Fruit fly (Drosophila melanogaster): ENCODE measurements around the gene Ubx.
A peak's percentile ranks its signal among the peaks of the same experiment; 100 is the strongest.

Ubx gene

dm6 chr3R:16751234-16751633 is 17.0 kb upstream of the Ubx start, which contains the start of gene CG31275:
CG31275 (minus strand) TSS chr3R:16751334.
- no peak for TF ChIP-seq bcd (GFP tag; optimal IDR thresholded peaks at IDR 0.05)
- TF ChIP-seq slp2 (GFP tag; optimal IDR thresholded peaks at IDR 0.05), result no peak
- no peak for TF ChIP-seq ap (GFP tag; IDR thresholded peaks at IDR 0.05)
- no peak for TF ChIP-seq odd (GFP tag; optimal IDR thresholded peaks at IDR 0.05)
- TF ChIP-seq CG10565 (GFP tag; optimal IDR thresholded peaks at IDR 0.05), result no peak
- no peak for TF ChIP-seq Dref (GFP tag; IDR thresholded peaks at IDR 0.05)
- TF ChIP-seq CG7372 (GFP tag; IDR thresholded peaks at IDR 0.05), result no peak
- no peak for TF ChIP-seq so (GFP tag; IDR thresholded peaks at IDR 0.05)
- no peak for TF ChIP-seq CG34376 (GFP tag; optimal IDR thresholded peaks at IDR 0.05)
- TF ChIP-seq CG9727 (GFP tag; optimal IDR thresholded peaks at IDR 0.05), result no peak
- no peak for TF ChIP-seq vfl (GFP tag; optimal IDR thresholded peaks at IDR 0.05)
- TF ChIP-seq Ssrp (tag; optimal IDR thresholded peaks at IDR 0.05), result no peak

dm6 chr3R:16750029-16750619 is 15.9 kb upstream of the Ubx start:
- TF ChIP-seq zen (tag; optimal IDR thresholded peaks at IDR 0.05) (peak; percentile 53), cg (GFP tag; optimal IDR thresholded peaks at IDR 0.05) (peak; percentile 37), seq (GFP tag; IDR thresholded peaks at IDR 0.05) (peak; percentile 76), Adf1 (GFP tag; IDR thresholded peaks at IDR 0.05) (no peak), fd102C (GFP tag; optimal IDR thresholded peaks at IDR 0.05) (no peak), CG13894 (tag; optimal IDR thresholded peaks at IDR 0.05) (no peak), CG9876 (GFP tag; optimal IDR thresholded peaks at IDR 0.05) (no peak), pros (GFP tag; optimal IDR thresholded peaks at IDR 0.05) (peak; percentile 91), CG15696 (tag; optimal IDR thresholded peaks at IDR 0.05) (no peak), Nf-YC (tag; optimal IDR thresholded peaks at IDR 0.05) (peak; percentile 55), phol (tag; optimal IDR thresholded peaks at IDR 0.05) (peak; percentile 57), Nf-YB (GFP tag; optimal IDR thresholded peaks at IDR 0.05) (peak; percentile 54), CG15479 (GFP tag; optimal IDR thresholded peaks at IDR 0.05) (peak; percentile 84), Hr51 (GFP tag; optimal IDR thresholded peaks at IDR 0.05) (peak in 1 of 2 experiments; percentile 3), kni (GFP tag; optimal IDR thresholded peaks at IDR 0.05) (peak; percentile 79), twi (tag; optimal IDR thresholded peaks at IDR 0.05) (peak; percentile 71), insv (GFP tag; optimal IDR thresholded peaks at IDR 0.05) (no peak), Kr (GFP tag; optimal IDR thresholded peaks at IDR 0.05) (peak; percentile 55), cad (GFP tag; optimal IDR thresholded peaks at IDR 0.05) (peak; percentile 69), abd-A (tag; optimal IDR thresholded peaks at IDR 0.05) (peak; percentile 98), oc (tag; optimal IDR thresholded peaks at IDR 0.05) (peak; percentile 28), D (optimal IDR thresholded peaks at IDR 0.05) (peak; percentile 37), D (GFP tag; optimal IDR thresholded peaks at IDR 0.05) (no peak), chm (GFP tag; IDR thresholded peaks at IDR 0.05) (peak; percentile 13; the same call in 1 of the 2 replicates)

- TF ChIP-seq en (GFP tag; optimal IDR thresholded peaks at IDR 0.05) (peak; percentile 48), az2 (GFP tag; optimal IDR thresholded peaks at IDR 0.05) (peak; percentile 63), CG2116 (GFP tag; optimal IDR thresholded peaks at IDR 0.05) (peak; percentile 25), Blimp-1 (GFP tag; optimal IDR thresholded peaks at IDR 0.05) (peak; percentile 18), Rfx (GFP tag; IDR thresholded peaks at IDR 0.05) (peak; percentile 33; the same call in 1 of the 2 replicates), ham (GFP tag; IDR thresholded peaks at IDR 0.05) (no peak), ftz-f1 (GFP tag; optimal IDR thresholded peaks at IDR 0.05) (no peak), pum (GFP tag; optimal IDR thresholded peaks at IDR 0.05) (peak; percentile 56), jumu (GFP tag; optimal IDR thresholded peaks at IDR 0.05) (no peak), bab2 (GFP tag; optimal IDR thresholded peaks at IDR 0.05) (peak; percentile 27), CG2678 (tag; optimal IDR thresholded peaks at IDR 0.05) (no peak), CG17361 (GFP tag; IDR thresholded peaks at IDR 0.05) (peak; percentile 41; the same call in 2 of the 3 replicates), unc-4 (GFP tag; IDR thresholded peaks at IDR 0.05; ENCODE audit: partially characterized antibody) (no peak)
Measured at dm6 chr3R:16748558-16749172, 14.4 kb upstream of the Ubx start.

Data from whole organism, embryonic.